Worm (Caenorhabditis elegans) whole organism, L1 larva: ENCODE data around the gene C26F1.1.
A peak's percentile ranks its signal among the peaks of the same experiment; 100 is the strongest.

Experiments used
- C34B4.2 ChIP-seq: sonication (generic microtip); optimal IDR thresholded peaks from 2 replicates; lab custom pipeline; 2017; ENCODE audit warnings: mild to moderate bottlenecking, missing genetic modification characterization, missing compliant biosample characterization
- F16B12.6 ChIP-seq: fragments of 150-350 bp; optimal IDR thresholded peaks from 2 replicates; lab custom pipeline; 2014; ENCODE audit warnings: missing biosample characterization, missing genetic modification characterization
- alr-1 ChIP-seq: fragments of 200-800 bp; sonication (Bioruptor generic); optimal IDR thresholded peaks from 2 replicates; lab custom pipeline; 2018; ENCODE audit warnings: borderline replicate concordance, mild to moderate bottlenecking, missing genetic modification characterization, missing compliant biosample characterization
- aly-2 ChIP-seq: fragments of 150-350 bp; optimal IDR thresholded peaks from 2 replicates; lab custom pipeline; 2014; ENCODE audit warnings: missing biosample characterization, missing genetic modification characterization
- ama-1 ChIP-seq: fragments of 150-350 bp; optimal IDR thresholded peaks from 2 replicates; lab custom pipeline; 2014
- ceh-82 ChIP-seq, 3 experiments: fragments of 150-350 bp in 1 of 3; sonication (generic microtip) in 2 of 3; optimal IDR thresholded peaks; 2 replicates each; lab custom pipeline; 2014 to 2017; ENCODE audit warnings: missing biosample characterization in 3 of 3, missing genetic modification characterization in 3 of 3
- ceh-90 ChIP-seq: sonication (generic microtip); optimal IDR thresholded peaks from 2 replicates; lab custom pipeline; 2016; ENCODE audit warnings: missing genetic modification characterization, missing compliant biosample characterization
- dpl-1 ChIP-seq, 3 experiments: fragments of 150-350 bp in 2 of 3; sonication (generic microtip) in 1 of 3; optimal IDR thresholded peaks; 2 replicates each; lab custom pipeline; 2014 to 2017; ENCODE audit warnings: missing biosample characterization in 3 of 3, missing genetic modification characterization in 3 of 3, missing genetic modification reagents in 3 of 3
- dsc-1 ChIP-seq: sonication (generic microtip); optimal IDR thresholded peaks from 2 replicates; lab custom pipeline; 2016; ENCODE audit warnings: mild to moderate bottlenecking, missing genetic modification characterization, missing compliant biosample characterization
- efl-1 ChIP-seq, 4 experiments: fragments of 150-350 bp; optimal IDR thresholded peaks in 3 of 4; peaks in 1 of 4; 1 replicate in 1 of 4; 2 replicates in 3 of 4; lab custom pipeline; 2014; ENCODE audit warnings: missing biosample characterization in 2 of 4, missing genetic modification characterization in 2 of 4, missing genetic modification reagents in 2 of 4
- efl-3 ChIP-seq: fragments of 200-800 bp; sonication (Bioruptor generic); optimal IDR thresholded peaks from 2 replicates; lab custom pipeline; 2018; ENCODE audit warnings: mild to moderate bottlenecking, missing genetic modification characterization, missing compliant biosample characterization
- elt-3 ChIP-seq, 6 experiments: fragments of 150-350 bp in 1 of 6; sonication (generic microtip); optimal IDR thresholded peaks; 2 replicates each; lab custom pipeline; 2017 to 2018; ENCODE audit warnings: missing biosample characterization in 6 of 6, missing genetic modification characterization in 6 of 6, inconsistent platforms in 1 of 6
- ets-5 ChIP-seq: fragments of 200-800 bp; sonication (Bioruptor generic); IDR thresholded peaks from 2 replicates; pipeline ENCODE4 v1.3.6; 2022; ENCODE audit warnings: missing genetic modification characterization, missing compliant biosample characterization
- fkh-10 ChIP-seq: sonication (generic microtip); optimal IDR thresholded peaks from 2 replicates; lab custom pipeline; 2017; ENCODE audit warnings: missing biosample characterization, missing genetic modification reagents, missing genetic modification characterization
- fkh-8 ChIP-seq: sonication (generic microtip); optimal IDR thresholded peaks from 2 replicates; lab custom pipeline; 2016; ENCODE audit warnings: mild to moderate bottlenecking, missing genetic modification characterization, missing compliant biosample characterization
- fos-1 ChIP-seq: fragments of 150-350 bp; optimal IDR thresholded peaks from 2 replicates; lab custom pipeline; 2014; ENCODE audit warnings: missing biosample characterization, missing genetic modification characterization
- hlh-17 ChIP-seq: fragments of 200-800 bp; sonication (Bioruptor generic); optimal IDR thresholded peaks from 2 replicates; lab custom pipeline; 2018; ENCODE audit warnings: missing genetic modification characterization, mild to moderate bottlenecking, missing compliant biosample characterization, moderate library complexity, borderline replicate concordance
- hlh-4 ChIP-seq: sonication (generic microtip); optimal IDR thresholded peaks from 2 replicates; lab custom pipeline; 2016; ENCODE audit warnings: mild to moderate bottlenecking, missing genetic modification characterization, missing compliant biosample characterization
- hpl-2 ChIP-seq: fragments of 150-350 bp; optimal IDR thresholded peaks from 2 replicates; lab custom pipeline; 2014; ENCODE audit warnings: missing biosample characterization, missing genetic modification reagents, missing genetic modification characterization
- irx-1 ChIP-seq: sonication (generic microtip); optimal IDR thresholded peaks from 2 replicates; lab custom pipeline; 2016; ENCODE audit warnings: missing genetic modification characterization, missing compliant biosample characterization
- jun-1 ChIP-seq: fragments of 150-350 bp; optimal IDR thresholded peaks from 2 replicates; lab custom pipeline; 2014; ENCODE audit warnings: missing biosample characterization, missing genetic modification reagents, missing genetic modification characterization
- lin-13 ChIP-seq: fragments of 150-350 bp; optimal IDR thresholded peaks from 2 replicates; lab custom pipeline; 2014; ENCODE audit warnings: missing biosample characterization, missing genetic modification reagents, missing genetic modification characterization
- lin-14 ChIP-seq: fragments of 200-800 bp; sonication (Bioruptor generic); optimal IDR thresholded peaks from 2 replicates; lab custom pipeline; 2018; ENCODE audit warnings: mild to moderate bottlenecking, missing genetic modification characterization, moderate library complexity, missing compliant biosample characterization
- lir-3 ChIP-seq: sonication (generic microtip); optimal IDR thresholded peaks from 2 replicates; lab custom pipeline; 2016; ENCODE audit warnings: mild to moderate bottlenecking, missing genetic modification characterization, moderate library complexity, missing compliant biosample characterization; ENCODE audit not compliant: poor library complexity
- lsy-2 ChIP-seq, 2 experiments: fragments of 150-350 bp; optimal IDR thresholded peaks; 2 replicates each; lab custom pipeline; 2014; ENCODE audit warnings: missing biosample characterization in 2 of 2, missing genetic modification characterization in 2 of 2
- mab-9 ChIP-seq: fragments of 200-800 bp; sonication (Bioruptor generic); IDR thresholded peaks from 2 replicates; pipeline ENCODE4 v1.3.6; 2022; ENCODE audit warnings: missing genetic modification reagents, missing genetic modification characterization, missing compliant biosample characterization
- mef-2 ChIP-seq: fragments of 150-350 bp; optimal IDR thresholded peaks from 2 replicates; lab custom pipeline; 2014; ENCODE audit warnings: missing biosample characterization, missing genetic modification characterization
- mep-1 ChIP-seq: fragments of 150-350 bp; optimal IDR thresholded peaks from 2 replicates; lab custom pipeline; 2014; ENCODE audit warnings: missing biosample characterization, missing genetic modification characterization
- nhr-11 ChIP-seq: fragments of 150-350 bp; optimal IDR thresholded peaks from 2 replicates; lab custom pipeline; 2014; ENCODE audit warnings: missing biosample characterization, missing genetic modification characterization
- nhr-19 ChIP-seq: fragments of 200-800 bp; sonication (Bioruptor generic); conservative IDR thresholded peaks from 2 replicates; pipeline ENCODE4 v1.3.6; 2022; ENCODE audit warnings: missing genetic modification characterization, missing compliant biosample characterization
- nhr-20 ChIP-seq: sonication (generic microtip); optimal IDR thresholded peaks from 2 replicates; lab custom pipeline; 2016; ENCODE audit warnings: mild to moderate bottlenecking, missing genetic modification characterization, missing compliant biosample characterization
- nhr-237 ChIP-seq: fragments of 150-350 bp; optimal IDR thresholded peaks from 2 replicates; lab custom pipeline; 2014; ENCODE audit warnings: missing biosample characterization, missing genetic modification characterization
- nhr-47 ChIP-seq: sonication (generic microtip); optimal IDR thresholded peaks from 2 replicates; lab custom pipeline; 2016; ENCODE audit warnings: mild to moderate bottlenecking, missing genetic modification characterization, moderate library complexity, missing compliant biosample characterization
- nhr-77 ChIP-seq: fragments of 150-350 bp; optimal IDR thresholded peaks from 2 replicates; lab custom pipeline; 2014; ENCODE audit warnings: missing biosample characterization, missing genetic modification characterization
- nhr-90 ChIP-seq: sonication (generic microtip); optimal IDR thresholded peaks from 2 replicates; lab custom pipeline; 2016; ENCODE audit warnings: mild to moderate bottlenecking, missing genetic modification characterization, missing compliant biosample characterization; ENCODE audit not compliant: poor library complexity
- pag-3 ChIP-seq: sonication (generic microtip); optimal IDR thresholded peaks from 2 replicates; lab custom pipeline; 2017; ENCODE audit warnings: missing genetic modification characterization, mild to moderate bottlenecking, missing compliant biosample characterization, antibody characterized with exemption, borderline replicate concordance; ENCODE audit not compliant: insufficient read depth
- pqm-1 ChIP-seq: sonication (generic microtip); optimal IDR thresholded peaks from 3 replicates; lab custom pipeline; 2017; ENCODE audit warnings: missing biosample characterization, missing genetic modification characterization
- rnt-1 ChIP-seq: sonication (generic microtip); optimal IDR thresholded peaks from 2 replicates; lab custom pipeline; 2016; ENCODE audit warnings: mild to moderate bottlenecking, missing genetic modification characterization, moderate library complexity, missing compliant biosample characterization
- snu-23 ChIP-seq: sonication (generic microtip); optimal IDR thresholded peaks from 2 replicates; lab custom pipeline; 2016; ENCODE audit warnings: missing genetic modification characterization, missing compliant biosample characterization
- sptf-1 ChIP-seq: fragments of 150-350 bp; optimal IDR thresholded peaks from 2 replicates; lab custom pipeline; 2014; ENCODE audit warnings: missing biosample characterization, missing genetic modification characterization
- sup-37 ChIP-seq: fragments of 200-800 bp; sonication (Bioruptor generic); optimal IDR thresholded peaks from 2 replicates; lab custom pipeline; 2018; ENCODE audit warnings: mild to moderate bottlenecking, missing genetic modification characterization, missing compliant biosample characterization
- swsn-7 ChIP-seq: sonication (generic microtip); optimal IDR thresholded peaks from 2 replicates; lab custom pipeline; 2016; ENCODE audit warnings: missing genetic modification characterization, missing compliant biosample characterization
- unc-86 ChIP-seq: sonication (generic microtip); optimal IDR thresholded peaks from 2 replicates; lab custom pipeline; 2016; ENCODE audit warnings: missing genetic modification characterization, missing compliant biosample characterization
- unc-98 ChIP-seq: fragments of 200-800 bp; sonication (Bioruptor generic); IDR thresholded peaks from 2 replicates; pipeline ENCODE4 v1.3.6; 2022; ENCODE audit warnings: missing genetic modification characterization, missing compliant biosample characterization
- zag-1 ChIP-seq: fragments of 150-350 bp; optimal IDR thresholded peaks from 2 replicates; lab custom pipeline; 2014; ENCODE audit warnings: missing biosample characterization, missing genetic modification characterization

The C26F1.1 gene

DNA sequence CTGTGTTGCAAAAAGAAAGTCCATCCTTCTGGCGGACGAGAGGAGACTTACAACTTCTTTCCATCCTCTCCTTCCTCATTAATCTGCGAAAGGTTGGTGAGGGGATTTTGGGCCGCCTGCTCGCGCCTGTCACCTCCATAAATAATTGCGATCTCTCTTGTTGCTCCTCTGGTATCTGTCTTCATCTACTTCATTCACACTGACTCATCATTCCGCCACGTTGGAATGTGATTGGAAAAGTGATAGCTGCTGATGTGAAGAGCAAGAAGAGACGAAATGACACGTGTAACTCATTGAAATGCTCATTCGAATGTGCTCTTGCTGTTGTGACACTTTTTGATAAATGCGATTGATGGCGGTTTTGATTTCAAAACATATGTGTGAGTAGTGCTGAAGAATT, 37.4 kb downstream of the C26F1.1 start (continued):
- TF ChIP-seq nhr-20 = peak; percentile 44
- no peak for TF ChIP-seq hlh-4 (tag; lab: Kevin White, UChicago)
- TF ChIP-seq alr-1 (tag; lab: Kevin White, UChicago) = no peak
- no peak for TF ChIP-seq F16B12.6
- no peak for TF ChIP-seq efl-1 (optimal IDR thresholded peaks at IDR 0.05; lab: Kevin White, UChicago)
- TF ChIP-seq efl-1 (GFP tag; optimal IDR thresholded peaks at IDR 0.05 in 1 of 2; lab: Kevin White, UChicago) = no peak
- TF ChIP-seq fkh-8 (tag; lab: Kevin White, UChicago) = no peak
- TF ChIP-seq nhr-237 (tag; lab: Kevin White, UChicago) = no peak
- TF ChIP-seq fos-1 (tag; lab: Kevin White, UChicago) = peak; percentile 39
- no peak for TF ChIP-seq elt-3 (tag; optimal IDR thresholded peaks at IDR 0.05; lab: Kevin White, UChicago)
- TF ChIP-seq irx-1 (tag; lab: Kevin White, UChicago) = no peak
- no peak for TF ChIP-seq zag-1
- TF ChIP-seq mef-2 (tag; lab: Kevin White, UChicago) = peak; percentile 33
- TF ChIP-seq unc-86 (tag; lab: Kevin White, UChicago) = no peak
- TF ChIP-seq ama-1 (lab: Kevin White, UChicago) = no peak
- TF ChIP-seq C34B4.2 (tag; lab: Kevin White, UChicago) = no peak
- no peak for TF ChIP-seq dpl-1 (GFP tag; optimal IDR thresholded peaks at IDR 0.05; lab: Kevin White, UChicago)
- no peak for TF ChIP-seq aly-2 (tag; lab: Kevin White, UChicago)
- TF ChIP-seq ets-5 = no peak
- 0 out of 2 replicates have a peak, but pooled peaks have one; percentile 27 for TF ChIP-seq unc-98
- no peak for TF ChIP-seq mab-9 (GFP tag; lab: Robert Waterston, UW)
- no peak for TF ChIP-seq nhr-47 (tag; lab: Kevin White, UChicago)
- TF ChIP-seq mep-1 = no peak
- TF ChIP-seq nhr-77 (tag; lab: Kevin White, UChicago) = no peak
- no peak for TF ChIP-seq hpl-2 (GFP tag; lab: Kevin White, UChicago)
- no peak for TF ChIP-seq nhr-90 (tag; lab: Kevin White, UChicago)
- no peak for TF ChIP-seq efl-3
- TF ChIP-seq nhr-11 (tag; lab: Kevin White, UChicago) = no peak
- TF ChIP-seq jun-1 (tag; lab: Kevin White, UChicago) = no peak
- TF ChIP-seq sup-37 (GFP tag; lab: Kevin White, UChicago) = no peak
- peak; percentile 53 for TF ChIP-seq snu-23
- TF ChIP-seq fkh-10 (GFP tag; lab: Kevin White, UChicago) = no peak
- peak; percentile 31 to 45 for TF ChIP-seq lsy-2 (tag; optimal IDR thresholded peaks at IDR 0.05; lab: Kevin White, UChicago)
- TF ChIP-seq rnt-1 (tag; lab: Kevin White, UChicago) = peak; percentile 80
- peak; percentile 47 for TF ChIP-seq nhr-19 (GFP tag; lab: Robert Waterston, UW)
- no peak for TF ChIP-seq ceh-82 (tag; optimal IDR thresholded peaks at IDR 0.05; lab: Kevin White, UChicago)
- TF ChIP-seq hlh-17 = no peak
- TF ChIP-seq lin-13 (GFP tag; lab: Kevin White, UChicago) = no peak
- no peak for TF ChIP-seq sptf-1 (tag; lab: Kevin White, UChicago)
- TF ChIP-seq lin-14 (GFP tag; lab: Kevin White, UChicago) = peak; percentile 90
- no peak for TF ChIP-seq pag-3
- TF ChIP-seq pqm-1 (tag; lab: Kevin White, UChicago) = no peak
- no peak for TF ChIP-seq lir-3 (tag; lab: Kevin White, UChicago)
- TF ChIP-seq swsn-7 = peak; percentile 37

DNA sequence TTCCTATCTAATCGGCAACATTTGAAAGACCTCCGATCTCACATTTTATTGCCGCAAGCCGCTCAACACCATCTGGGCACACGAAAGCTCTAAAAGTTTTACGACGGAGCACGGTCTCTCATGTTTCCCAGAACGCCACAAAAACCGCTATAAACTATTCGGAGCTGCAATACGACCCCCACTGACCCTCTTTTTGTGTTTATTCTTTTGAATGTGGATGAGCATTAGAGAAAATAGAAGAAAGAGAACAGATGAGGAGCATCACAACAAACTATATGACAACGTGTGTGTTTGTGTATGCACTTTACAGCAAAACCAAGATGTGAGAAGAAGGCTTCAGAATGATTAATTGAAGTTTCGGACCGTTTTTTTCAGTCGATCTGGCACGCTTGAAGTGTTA, 38.9 kb downstream of the C26F1.1 start:
- TF ChIP-seq efl-1 (optimal IDR thresholded peaks at IDR 0.05; lab: Kevin White, UChicago) = no peak
- TF ChIP-seq efl-1 (GFP tag; optimal IDR thresholded peaks at IDR 0.05 in 1 of 2; lab: Kevin White, UChicago) = peak in 1 of 2 experiments; percentile 72
- no peak for TF ChIP-seq fkh-10 (GFP tag; lab: Kevin White, UChicago)
- no peak for TF ChIP-seq ceh-90 (tag; lab: Kevin White, UChicago)
- peak; percentile 70 for TF ChIP-seq dsc-1 (tag; lab: Kevin White, UChicago)
